Worm (Caenorhabditis elegans) whole organism, L4 larva: Measurements from ENCODE around the gene lido-16.

Experiments used
- D1046.2 ChIP-seq: fragments of 200-800 bp; sonication (Bioruptor generic); IDR thresholded peaks from 2 replicates; pipeline ENCODE4 v1.3.6; 2022; ENCODE audit warnings: missing genetic modification characterization, missing compliant biosample characterization
- ZK337.2 ChIP-seq: fragments of 200-800 bp; sonication (Bioruptor generic); IDR thresholded peaks from 2 replicates; pipeline ENCODE4 v1.3.6; 2022; ENCODE audit warnings: missing genetic modification reagents, missing genetic modification characterization, missing compliant biosample characterization
- aha-1 ChIP-seq: fragments of 150-350 bp; peaks from one replicate; lab custom pipeline; 2014; ENCODE audit warnings: missing biosample characterization, missing genetic modification characterization
- ctbp-1 ChIP-seq: fragments of 200-800 bp; sonication (Bioruptor generic); IDR thresholded peaks from 2 replicates; pipeline ENCODE4 v1.3.6; 2022; ENCODE audit warnings: missing genetic modification reagents, missing genetic modification characterization, missing compliant biosample characterization
- daf-8 ChIP-seq: fragments of 200-800 bp; sonication (Bioruptor generic); IDR thresholded peaks from 2 replicates; pipeline ENCODE4 v1.3.6; 2022; ENCODE audit warnings: missing genetic modification characterization, missing compliant biosample characterization
- duxl-1 ChIP-seq: sonication (generic microtip); optimal IDR thresholded peaks from 2 replicates; lab custom pipeline; 2016; ENCODE audit warnings: mild to moderate bottlenecking, missing genetic modification characterization, moderate library complexity, missing compliant biosample characterization; ENCODE audit not compliant: poor library complexity
- egl-27 ChIP-seq: sonication (generic microtip); optimal IDR thresholded peaks from 3 replicates; lab custom pipeline; 2017; ENCODE audit warnings: missing biosample characterization, missing genetic modification reagents, missing genetic modification characterization
- egl-43 ChIP-seq: fragments of 200-800 bp; sonication (Bioruptor generic); IDR thresholded peaks from 2 replicates; pipeline ENCODE4 v1.3.6; 2022; ENCODE audit warnings: missing genetic modification reagents, missing genetic modification characterization, missing compliant biosample characterization
- fos-1 ChIP-seq: fragments of 150-350 bp; optimal IDR thresholded peaks from 2 replicates; lab custom pipeline; 2014; ENCODE audit warnings: missing biosample characterization, missing genetic modification characterization
- hlh-30 ChIP-seq: sonication (generic microtip); optimal IDR thresholded peaks from 2 replicates; lab custom pipeline; 2017; ENCODE audit warnings: antibody characterized with exemption, mild to moderate bottlenecking, missing genetic modification characterization, missing compliant biosample characterization; ENCODE audit not compliant: insufficient read depth
- hmg-1.1 ChIP-seq: fragments of 200-800 bp; sonication (Bioruptor generic); IDR thresholded peaks from 2 replicates; pipeline ENCODE4 v1.3.6; 2022; ENCODE audit warnings: missing genetic modification reagents, missing genetic modification characterization, missing compliant biosample characterization
- lim-7 ChIP-seq: fragments of 200-800 bp; sonication (Bioruptor generic); IDR thresholded peaks from 2 replicates; pipeline ENCODE4 v1.3.6; 2022; ENCODE audit warnings: missing genetic modification characterization, missing compliant biosample characterization
- lsy-2 ChIP-seq, 2 experiments: fragments of 150-350 bp in 1 of 2; sonication (generic microtip) in 1 of 2; optimal IDR thresholded peaks; 2 replicates each; lab custom pipeline; 2014 to 2017; ENCODE audit warnings: missing biosample characterization in 2 of 2, missing genetic modification characterization in 2 of 2
- mdl-1 ChIP-seq, 2 experiments: fragments of 150-350 bp in 1 of 2; sonication (generic microtip) in 1 of 2; optimal IDR thresholded peaks; 2 replicates each; lab custom pipeline; 2014 to 2017; ENCODE audit warnings: missing biosample characterization in 2 of 2, missing genetic modification characterization in 2 of 2
- mes-2 ChIP-seq: sonication (generic microtip); optimal IDR thresholded peaks from 2 replicates; lab custom pipeline; 2016; ENCODE audit warnings: missing genotype, mild to moderate bottlenecking, missing genetic modification characterization, missing compliant biosample characterization; ENCODE audit not compliant: poor library complexity, severe bottlenecking
- mxl-3 ChIP-seq: fragments of 200-800 bp; sonication (Bioruptor generic); optimal IDR thresholded peaks from 2 replicates; lab custom pipeline; 2018; ENCODE audit warnings: mild to moderate bottlenecking, missing genetic modification characterization, missing compliant biosample characterization
- nhr-10 ChIP-seq: fragments of 150-350 bp; optimal IDR thresholded peaks from 2 replicates; lab custom pipeline; 2014; ENCODE audit warnings: missing biosample characterization, missing genetic modification characterization
- nhr-102 ChIP-seq: sonication (generic microtip); optimal IDR thresholded peaks from 2 replicates; lab custom pipeline; 2016; ENCODE audit warnings: mild to moderate bottlenecking, missing genetic modification characterization, moderate library complexity, missing compliant biosample characterization
- nhr-111 ChIP-seq: fragments of 200-800 bp; sonication (Bioruptor generic); optimal IDR thresholded peaks from 2 replicates; lab custom pipeline; 2018; ENCODE audit warnings: mild to moderate bottlenecking, missing genetic modification characterization, missing compliant biosample characterization
- nhr-237 ChIP-seq: sonication (generic microtip); optimal IDR thresholded peaks from 2 replicates; lab custom pipeline; 2017; ENCODE audit warnings: missing biosample characterization, missing genetic modification characterization
- nhr-6 ChIP-seq: fragments of 150-350 bp; optimal IDR thresholded peaks from 2 replicates; lab custom pipeline; 2014; ENCODE audit warnings: missing biosample characterization, missing genetic modification characterization
- pha-4 ChIP-seq, 2 experiments: fragments of 150-350 bp in 1 of 2; fragments of 200-800 bp in 1 of 2; sonication (Bioruptor generic) in 1 of 2; IDR thresholded peaks in 1 of 2; optimal IDR thresholded peaks in 1 of 2; 2 replicates each; pipeline versions ENCODE4 v1.3.6 to Lab custom; 2014 to 2022; ENCODE audit warnings: missing genetic modification characterization in 2 of 2, missing genetic modification reagents in 2 of 2, missing biosample characterization in 1 of 2, missing compliant biosample characterization in 1 of 2
- php-3 ChIP-seq: fragments of 200-800 bp; sonication (Bioruptor generic); IDR thresholded peaks from 2 replicates; pipeline ENCODE4 v1.3.6; 2022; ENCODE audit warnings: missing genetic modification reagents, missing genetic modification characterization, missing compliant biosample characterization
- pqm-1 ChIP-seq: sonication (generic microtip); optimal IDR thresholded peaks from 2 replicates; lab custom pipeline; 2017; ENCODE audit warnings: missing biosample characterization, missing genetic modification characterization
- rbr-2 ChIP-seq: sonication (generic microtip); optimal IDR thresholded peaks from 2 replicates; lab custom pipeline; 2016; ENCODE audit warnings: missing genotype, missing genetic modification characterization, missing compliant biosample characterization
- set-16 ChIP-seq: fragments of 200-800 bp; sonication (Bioruptor generic); IDR thresholded peaks from 2 replicates; pipeline ENCODE4 v1.3.6; 2022; ENCODE audit warnings: missing genetic modification reagents, missing genetic modification characterization, missing compliant biosample characterization
- skn-1 ChIP-seq: fragments of 150-350 bp; optimal IDR thresholded peaks from 2 replicates; lab custom pipeline; 2014; ENCODE audit warnings: missing biosample characterization, missing genetic modification characterization
- spr-1 ChIP-seq: sonication (generic microtip); optimal IDR thresholded peaks from 2 replicates; lab custom pipeline; 2016; ENCODE audit warnings: mild to moderate bottlenecking, missing genetic modification characterization, missing compliant biosample characterization
- tag-97 ChIP-seq: fragments of 200-800 bp; sonication (Bioruptor generic); IDR thresholded peaks from 2 replicates; pipeline ENCODE4 v1.3.6; 2022; ENCODE audit warnings: missing genetic modification characterization, missing compliant biosample characterization
- unc-39 ChIP-seq: sonication (generic microtip); optimal IDR thresholded peaks from 2 replicates; lab custom pipeline; 2017; ENCODE audit warnings: missing biosample characterization, missing genetic modification characterization
- unc-62 ChIP-seq, 3 experiments: fragments of 150-350 bp in 1 of 3; sonication (generic microtip); optimal IDR thresholded peaks in 2 of 3; peaks in 1 of 3; 1 replicate in 1 of 3; 2 replicates in 2 of 3; lab custom pipeline; 2014 to 2017; ENCODE audit warnings: missing biosample characterization in 3 of 3, missing genetic modification characterization in 3 of 3, missing genetic modification reagents in 3 of 3, missing genotype in 1 of 3
- ztf-11 ChIP-seq: fragments of 150-350 bp; optimal IDR thresholded peaks from 2 replicates; lab custom pipeline; 2014; ENCODE audit warnings: missing biosample characterization, missing genetic modification characterization

The lido-16 gene

DNA sequence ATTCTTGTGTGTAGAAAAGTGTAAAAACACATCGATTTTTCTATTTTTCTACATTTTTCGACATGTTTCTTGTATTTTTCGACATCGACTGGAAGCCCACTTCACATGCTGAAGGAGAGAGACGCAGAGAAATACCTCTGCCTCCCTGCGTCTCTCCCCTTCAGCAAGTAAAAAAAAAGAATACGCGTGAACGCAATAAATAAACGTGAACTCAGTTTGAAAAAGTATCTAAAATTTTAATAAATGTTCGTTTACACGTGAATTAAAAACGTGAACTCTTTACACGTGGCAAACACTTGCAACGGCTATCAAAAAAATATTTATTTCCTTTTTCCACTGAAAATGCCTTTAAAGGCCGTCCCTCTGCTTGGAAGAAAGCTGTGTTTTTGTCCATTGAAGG lies 18.1 kb upstream of the lido-16 start, which contains the start of gene R05G9.1:
R05G9.1 (plus strand) TSS at position 343 of the 400 bp plus-strand sequence.
- TF ChIP-seq spr-1 (no peak), hlh-30 (tag; lab: Kevin White, UChicago) (no peak), lim-7 (no peak), nhr-111 (GFP tag; lab: Kevin White, UChicago) (no peak)

DNA sequence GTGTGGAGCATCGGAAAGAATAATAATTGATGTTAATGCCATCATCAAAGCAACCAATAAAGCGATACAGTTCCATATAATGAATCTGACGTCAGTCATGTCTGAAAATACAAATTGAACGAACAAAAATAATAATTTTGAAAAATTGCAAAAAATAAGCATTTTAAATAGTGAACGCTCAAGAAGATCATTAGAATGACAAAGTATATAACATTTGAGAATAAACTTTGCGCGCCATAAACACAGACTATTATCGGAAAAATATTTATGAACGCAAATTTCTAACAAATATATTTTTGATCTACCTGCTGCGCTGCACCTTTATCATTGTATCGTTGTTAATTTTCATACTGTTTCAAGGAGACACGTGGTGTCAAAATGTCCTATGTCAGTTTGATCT lies 16.6 kb upstream of the lido-16 start, which contains the start of gene R05G9.3:
R05G9.3 (minus strand) TSS at position 101 of the 400 bp plus-strand sequence.
- TF ChIP-seq D1046.2 (no peak), egl-43 (GFP tag; lab: Robert Waterston, UW) (no peak), duxl-1 (no peak)
- TF ChIP-seq, all 104 proteins: peak for 0

DNA sequence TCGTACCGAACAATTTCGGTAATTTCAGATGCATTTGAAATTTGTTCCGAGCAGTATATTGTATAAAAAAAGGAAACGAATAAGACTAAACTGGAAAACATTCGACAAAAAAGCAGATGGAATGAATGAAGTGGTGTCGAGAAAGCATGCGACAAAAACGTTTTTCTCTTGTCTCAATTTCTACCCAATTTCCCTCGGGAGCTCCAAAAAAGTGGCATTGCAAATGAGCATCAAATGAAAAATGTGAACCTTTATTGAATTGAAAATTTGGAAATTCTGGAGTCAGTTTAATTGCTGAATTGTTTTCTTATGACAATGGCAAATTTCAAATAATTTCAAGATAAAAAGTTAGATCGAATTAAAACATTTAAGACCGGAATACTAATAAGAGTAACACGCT lies 15.4 kb upstream of the lido-16 start, which contains the start of gene R05G9.5:
R05G9.5 (minus strand) TSS at position 101 of the 400 bp plus-strand sequence.
- no peak for TF ChIP-seq hmg-1.1 (GFP tag; lab: Robert Waterston, UW)
- no peak for TF ChIP-seq aha-1 (tag; lab: Kevin White, UChicago)
- no peak for TF ChIP-seq pqm-1 (tag; lab: Kevin White, UChicago)
- no peak for TF ChIP-seq mxl-3 (GFP tag; lab: Kevin White, UChicago)
- TF ChIP-seq tag-97, result no peak
- TF ChIP-seq fos-1, result no peak
- no peak for TF ChIP-seq set-16 (GFP tag; lab: Robert Waterston, UW)
- TF ChIP-seq ztf-11 (tag; lab: Kevin White, UChicago), result no peak
- TF ChIP-seq ZK337.2 (GFP tag; lab: Robert Waterston, UW), result no peak
- no peak for TF ChIP-seq skn-1 (tag; lab: Kevin White, UChicago)
- no peak for TF ChIP-seq rbr-2 (tag; lab: Kevin White, UChicago)
- TF ChIP-seq egl-27 (tag; lab: Kevin White, UChicago), result no peak
- TF ChIP-seq nhr-102 (tag; lab: Kevin White, UChicago), result no peak
- no peak for TF ChIP-seq nhr-10 (tag; lab: Kevin White, UChicago)
- no peak for TF ChIP-seq nhr-111 (GFP tag; lab: Kevin White, UChicago)
- TF ChIP-seq daf-8, result no peak
- no peak for TF ChIP-seq php-3 (GFP tag; lab: Robert Waterston, UW)
- no peak for TF ChIP-seq mes-2 (tag; lab: Kevin White, UChicago)
- no peak for TF ChIP-seq unc-39 (tag; lab: Kevin White, UChicago)
- no peak for TF ChIP-seq nhr-6 (tag; lab: Kevin White, UChicago)

DNA sequence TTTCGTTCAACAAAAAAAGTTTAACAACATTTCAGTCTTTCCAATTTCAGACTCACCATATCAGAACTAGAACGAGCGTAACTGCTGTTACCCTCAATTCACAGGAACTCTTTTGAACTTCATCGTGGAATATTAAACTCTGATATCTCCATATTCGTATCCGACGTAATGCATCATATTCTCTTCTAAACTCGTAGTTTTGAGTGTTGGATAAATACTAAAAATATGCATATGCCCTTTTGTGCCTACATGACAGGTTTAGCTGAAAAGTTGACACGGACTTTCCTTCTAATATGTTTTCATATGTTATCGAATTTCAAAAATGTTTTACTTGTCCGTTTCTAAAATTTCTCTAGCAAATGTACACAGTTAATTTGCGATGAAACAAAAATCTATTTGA lies 14.3 kb upstream of the lido-16 start, which contains the start of gene twk-49:
twk-49 (minus strand) TSS at position 101 of the 400 bp plus-strand sequence.
- TF ChIP-seq pha-4 (GFP tag; IDR thresholded peaks at IDR 0.05; lab: Robert Waterston, UW), result no peak
- TF ChIP-seq pha-4 (tag; optimal IDR thresholded peaks at IDR 0.05; lab: Kevin White, UChicago), result no peak
- peak in 1 of 2 experiments; percentile 36 for TF ChIP-seq unc-62 (GFP tag; optimal IDR thresholded peaks at IDR 0.05 in 1 of 2; lab: Kevin White, UChicago)
- no peak for TF ChIP-seq unc-62 (tag; optimal IDR thresholded peaks at IDR 0.05; lab: Kevin White, UChicago)
- TF ChIP-seq nhr-6 (tag; lab: Kevin White, UChicago), result no peak
- no peak for TF ChIP-seq nhr-237
- TF ChIP-seq, all 104 proteins: peak for 1

DNA sequence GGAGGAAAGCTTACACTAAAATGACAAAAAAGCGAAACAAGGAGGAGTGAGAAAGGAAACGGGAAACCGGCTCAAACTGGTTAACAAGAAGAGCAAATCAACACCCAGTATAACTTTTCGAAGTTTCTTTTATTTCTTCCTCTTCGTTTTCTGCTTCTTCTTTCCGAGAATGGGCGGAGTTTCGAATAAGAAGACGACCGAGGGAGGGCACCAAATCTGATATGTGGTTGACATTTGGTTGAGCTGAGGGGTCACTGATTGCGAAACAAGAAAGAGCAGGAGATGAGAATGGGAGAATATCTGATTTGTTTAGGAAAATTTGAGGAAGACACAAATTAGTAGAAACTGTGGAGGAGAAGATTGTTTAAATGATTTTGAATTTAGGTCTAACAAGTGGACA lies 13.8 kb upstream of the lido-16 start:
- TF ChIP-seq ctbp-1 (GFP tag; lab: Robert Waterston, UW) (0 out of 2 replicates have a peak, but pooled peaks have one; percentile 33), mdl-1 (tag; optimal IDR thresholded peaks at IDR 0.05; lab: Kevin White, UChicago) (no peak), lsy-2 (tag; optimal IDR thresholded peaks at IDR 0.05; lab: Kevin White, UChicago) (peak in 1 of 2 experiments; percentile 8), set-16 (GFP tag; lab: Robert Waterston, UW) (no peak)
